Fruit fly (Drosophila melanogaster) whole organism, embryonic: ENCODE results near the gene CG4645.

Experiments used
- Atf-2 ChIP-seq: fragments of 200-800 bp; sonication (Bioruptor generic); optimal IDR thresholded peaks from 2 replicates; lab custom pipeline; 2016; ENCODE audit warnings: missing biosample characterization, missing genetic modification characterization
- Atf6 ChIP-seq: fragments of 200-800 bp; sonication (Bioruptor generic); IDR thresholded peaks from 2 replicates; pipeline ENCODE4 v1.3.6; 2022; ENCODE audit warnings: missing biosample characterization, missing genetic modification characterization
- CG10543 ChIP-seq: fragments of 200-800 bp; sonication (Bioruptor generic); optimal IDR thresholded peaks from 3 replicates; lab custom pipeline; 2017; ENCODE audit warnings: missing biosample characterization, mild to moderate bottlenecking, missing genetic modification characterization, moderate library complexity
- CG12391 ChIP-seq: fragments of 200-800 bp; sonication (Bioruptor generic); optimal IDR thresholded peaks from 3 replicates; lab custom pipeline; 2018; ENCODE audit warnings: missing biosample characterization, mild to moderate bottlenecking, missing genetic modification characterization, moderate library complexity
- CG18262 ChIP-seq: fragments of 200-800 bp; optimal IDR thresholded peaks from 3 replicates; lab custom pipeline; 2019; ENCODE audit warnings: missing biosample characterization, mild to moderate bottlenecking, missing genetic modification characterization, moderate library complexity
- CG30431 ChIP-seq: fragments of 200-800 bp; sonication (Bioruptor generic); optimal IDR thresholded peaks from 2 replicates; lab custom pipeline; 2017; ENCODE audit warnings: missing biosample characterization, missing genetic modification characterization
- CG34224 ChIP-seq: fragments of 200-800 bp; sonication (Bioruptor generic); IDR thresholded peaks from 3 replicates; pipeline ENCODE4 v1.3.6; 2022; ENCODE audit warnings: missing biosample characterization, missing genetic modification characterization; ENCODE audit not compliant: partially characterized antibody
- CG34376 ChIP-seq: fragments of 200-800 bp; sonication (Bioruptor generic); optimal IDR thresholded peaks from 2 replicates; lab custom pipeline; 2018; ENCODE audit warnings: missing biosample characterization, mild to moderate bottlenecking, missing genetic modification characterization
- CG5180 ChIP-seq: fragments of 200-800 bp; sonication (Bioruptor generic); optimal IDR thresholded peaks from 3 replicates; lab custom pipeline; 2017; ENCODE audit warnings: missing biosample characterization, missing genetic modification characterization, mild to moderate bottlenecking, moderate library complexity, missing genetic modification reagents
- CG6683 ChIP-seq: fragments of 200-800 bp; sonication (Bioruptor generic); optimal IDR thresholded peaks from 2 replicates; lab custom pipeline; 2017; ENCODE audit warnings: missing biosample characterization, mild to moderate bottlenecking, missing genetic modification characterization, missing genetic modification reagents
- CG6689 ChIP-seq: fragments of 200-800 bp; sonication (Bioruptor generic); IDR thresholded peaks from 2 replicates; pipeline ENCODE4 v1.3.6; 2022; ENCODE audit warnings: missing biosample characterization, missing genetic modification characterization
- CG7372 ChIP-seq: fragments of 200-800 bp; sonication (Bioruptor generic); IDR thresholded peaks from 2 replicates; pipeline ENCODE4 v1.3.6; 2022; ENCODE audit warnings: missing biosample characterization, missing genetic modification characterization
- CG7963 ChIP-seq: fragments of 200-800 bp; sonication (Bioruptor generic); IDR thresholded peaks from 3 replicates; pipeline ENCODE4 v1.3.6; 2022; ENCODE audit warnings: missing biosample characterization, missing genetic modification characterization; ENCODE audit not compliant: partially characterized antibody
- Eip74EF ChIP-seq, 2 experiments: fragments of 200-800 bp in 1 of 2; fragments of >200 bp in 1 of 2; sonication (Bioruptor generic) in 1 of 2; optimal IDR thresholded peaks; 2 replicates each; lab custom pipeline; 2017 to 2019; ENCODE audit warnings: missing biosample characterization in 2 of 2, missing genetic modification characterization in 2 of 2, mild to moderate bottlenecking in 1 of 2, moderate library complexity in 1 of 2
- H2.0 ChIP-seq: fragments of 200-800 bp; sonication (Bioruptor generic); IDR thresholded peaks from 2 replicates; pipeline ENCODE4 v1.3.6; 2022; ENCODE audit warnings: missing biosample characterization, missing genetic modification characterization
- Hand ChIP-seq: fragments of 200-800 bp; sonication (Bioruptor generic); optimal IDR thresholded peaks from 2 replicates; lab custom pipeline; 2017; ENCODE audit warnings: mild to moderate bottlenecking, missing biosample characterization, missing genetic modification reagents, missing genetic modification characterization
- HmgZ ChIP-seq: fragments of 200-800 bp; sonication (Bioruptor generic); optimal IDR thresholded peaks from 2 replicates; lab custom pipeline; 2018; ENCODE audit warnings: missing biosample characterization, mild to moderate bottlenecking, missing genetic modification characterization
- Hr3 ChIP-seq: fragments of 200-800 bp; sonication (Bioruptor generic); optimal IDR thresholded peaks from 3 replicates; lab custom pipeline; 2016; ENCODE audit warnings: missing biosample characterization, missing genetic modification characterization
- Myb ChIP-seq: fragments of 200-800 bp; sonication (Bioruptor generic); optimal IDR thresholded peaks from 2 replicates; lab custom pipeline; 2016; ENCODE audit warnings: missing biosample characterization, missing genetic modification characterization
- NC2β ChIP-seq: fragments of 200-800 bp; sonication (Bioruptor generic); optimal IDR thresholded peaks from 2 replicates; lab custom pipeline; 2016; ENCODE audit warnings: missing biosample characterization, missing genetic modification characterization
- Sox102F ChIP-seq: fragments of 200-800 bp; sonication (Bioruptor generic); optimal IDR thresholded peaks from 2 replicates; lab custom pipeline; 2018; ENCODE audit warnings: missing biosample characterization, mild to moderate bottlenecking, missing genetic modification characterization, moderate library complexity
- amos ChIP-seq: fragments of 200-800 bp; sonication (Bioruptor generic); IDR thresholded peaks from 2 replicates; pipeline ENCODE4 v1.3.6; 2022; ENCODE audit warnings: missing biosample characterization, missing genetic modification characterization; ENCODE audit not compliant: partially characterized antibody
- ara ChIP-seq: fragments of 200-800 bp; sonication (Bioruptor generic); IDR thresholded peaks from 2 replicates; pipeline ENCODE4 v1.3.6; 2022; ENCODE audit warnings: missing biosample characterization, missing genetic modification characterization
- cg ChIP-seq: fragments of 200-800 bp; sonication (Bioruptor generic); optimal IDR thresholded peaks from 3 replicates; lab custom pipeline; 2019; ENCODE audit warnings: missing biosample characterization, mild to moderate bottlenecking, missing genetic modification characterization, moderate library complexity
- corto ChIP-seq: fragments of 200-800 bp; sonication (Bioruptor generic); optimal IDR thresholded peaks from 2 replicates; lab custom pipeline; 2016; ENCODE audit warnings: missing biosample characterization, mild to moderate bottlenecking, missing genetic modification characterization, moderate library complexity
- croc ChIP-seq: fragments of 200-800 bp; sonication (Bioruptor generic); conservative IDR thresholded peaks from 3 replicates; pipeline ENCODE4 v1.3.6; 2022; ENCODE audit warnings: missing biosample characterization, missing genetic modification characterization
- dan ChIP-seq: fragments of 200-800 bp; sonication (Bioruptor generic); IDR thresholded peaks from 2 replicates; pipeline ENCODE4 v1.3.6; 2022; ENCODE audit warnings: missing biosample characterization, missing genetic modification characterization
- dati ChIP-seq: fragments of 200-800 bp; sonication (Bioruptor generic); IDR thresholded peaks from 2 replicates; pipeline ENCODE4 v1.3.6; 2022; ENCODE audit warnings: missing biosample characterization, missing genetic modification characterization
- dpn ChIP-seq, 2 experiments: fragments of 200-800 bp; sonication (Bioruptor generic); optimal IDR thresholded peaks; 3 replicates each; lab custom pipeline; 2016; ENCODE audit warnings: missing biosample characterization in 2 of 2, missing genetic modification characterization in 2 of 2
- fru ChIP-seq: fragments of >200 bp; optimal IDR thresholded peaks from 2 replicates; lab custom pipeline; 2017
- gro ChIP-seq: fragments of 200-800 bp; sonication (Bioruptor generic); optimal IDR thresholded peaks from 2 replicates; lab custom pipeline; 2016; ENCODE audit warnings: missing biosample characterization, missing genetic modification characterization
- gsb ChIP-seq: fragments of 200-800 bp; sonication (Bioruptor generic); IDR thresholded peaks from 2 replicates; pipeline ENCODE4 v1.3.6; 2022; ENCODE audit warnings: missing biosample characterization, missing genetic modification characterization
- h ChIP-seq: fragments of >200 bp; optimal IDR thresholded peaks from 2 replicates; lab custom pipeline; 2017
- jumu ChIP-seq: fragments of 200-800 bp; sonication (Bioruptor generic); optimal IDR thresholded peaks from 3 replicates; lab custom pipeline; 2016; ENCODE audit warnings: missing biosample characterization, missing genetic modification characterization
- kah ChIP-seq: fragments of 200-800 bp; sonication (Bioruptor generic); optimal IDR thresholded peaks from 2 replicates; lab custom pipeline; 2018; ENCODE audit warnings: missing biosample characterization, mild to moderate bottlenecking, missing genetic modification characterization
- mam ChIP-seq: fragments of 200-800 bp; sonication (Bioruptor generic); optimal IDR thresholded peaks from 3 replicates; lab custom pipeline; 2016; ENCODE audit warnings: missing biosample characterization, missing genetic modification characterization
- nerfin-2 ChIP-seq: fragments of 200-800 bp; sonication (Bioruptor generic); IDR thresholded peaks from 2 replicates; pipeline ENCODE4 v1.3.6; 2022; ENCODE audit warnings: missing biosample characterization, missing genetic modification characterization; ENCODE audit not compliant: partially characterized antibody
- p53 ChIP-seq: fragments of 200-800 bp; sonication (Bioruptor generic); optimal IDR thresholded peaks from 2 replicates; lab custom pipeline; 2016; ENCODE audit warnings: missing biosample characterization, missing genetic modification characterization
- pum ChIP-seq: fragments of 200-800 bp; sonication (Bioruptor generic); optimal IDR thresholded peaks from 2 replicates; lab custom pipeline; 2016; ENCODE audit warnings: missing biosample characterization, missing genetic modification characterization
- run ChIP-seq: fragments of 200-800 bp; sonication (Bioruptor generic); optimal IDR thresholded peaks from 3 replicates; lab custom pipeline; 2018; ENCODE audit warnings: missing biosample characterization, mild to moderate bottlenecking, missing genetic modification characterization
- sd ChIP-seq: fragments of 200-800 bp; sonication (Bioruptor generic); optimal IDR thresholded peaks from 3 replicates; lab custom pipeline; 2018; ENCODE audit warnings: missing biosample characterization, mild to moderate bottlenecking, missing genetic modification characterization, moderate library complexity
- sens ChIP-seq: fragments of 200-800 bp; sonication (Bioruptor generic); peaks from one replicate; lab custom pipeline; 2016; ENCODE audit warnings: missing biosample characterization, missing genetic modification characterization
- sens-2 ChIP-seq: fragments of 200-800 bp; sonication (Bioruptor generic); IDR thresholded peaks from 2 replicates; pipeline ENCODE4 v1.3.6; 2022; ENCODE audit warnings: missing biosample characterization, missing genetic modification characterization
- slou ChIP-seq: fragments of 200-800 bp; sonication (Bioruptor generic); optimal IDR thresholded peaks from 3 replicates; lab custom pipeline; 2016; ENCODE audit warnings: missing biosample characterization, missing genetic modification characterization
- sr ChIP-seq: fragments of 200-800 bp; sonication (Bioruptor generic); IDR thresholded peaks from 3 replicates; pipeline ENCODE4 v1.3.6; 2022; ENCODE audit warnings: missing biosample characterization, missing genetic modification characterization
- tna ChIP-seq: fragments of 200-800 bp; sonication (Bioruptor generic); IDR thresholded peaks from 2 replicates; pipeline ENCODE4 v1.3.6; 2022; ENCODE audit warnings: missing biosample characterization, missing genetic modification characterization; ENCODE audit not compliant: partially characterized antibody
- tup ChIP-seq: fragments of 200-800 bp; sonication (Bioruptor generic); optimal IDR thresholded peaks from 2 replicates; lab custom pipeline; 2016; ENCODE audit warnings: missing biosample characterization, mild to moderate bottlenecking, missing genetic modification characterization, moderate library complexity
- usp ChIP-seq: fragments of >200 bp; optimal IDR thresholded peaks from 2 replicates; lab custom pipeline; 2017; ENCODE audit warnings: missing biosample characterization, missing genetic modification characterization
- wor ChIP-seq: fragments of 200-800 bp; sonication (Bioruptor generic); IDR thresholded peaks from 2 replicates; pipeline ENCODE4 v1.3.6; 2022; ENCODE audit warnings: missing biosample characterization, missing genetic modification characterization
- zfh2 ChIP-seq: fragments of 200-800 bp; sonication (Bioruptor generic); optimal IDR thresholded peaks from 2 replicates; lab custom pipeline; 2016; ENCODE audit warnings: missing biosample characterization, missing genetic modification characterization

CG4645 gene

DNA sequence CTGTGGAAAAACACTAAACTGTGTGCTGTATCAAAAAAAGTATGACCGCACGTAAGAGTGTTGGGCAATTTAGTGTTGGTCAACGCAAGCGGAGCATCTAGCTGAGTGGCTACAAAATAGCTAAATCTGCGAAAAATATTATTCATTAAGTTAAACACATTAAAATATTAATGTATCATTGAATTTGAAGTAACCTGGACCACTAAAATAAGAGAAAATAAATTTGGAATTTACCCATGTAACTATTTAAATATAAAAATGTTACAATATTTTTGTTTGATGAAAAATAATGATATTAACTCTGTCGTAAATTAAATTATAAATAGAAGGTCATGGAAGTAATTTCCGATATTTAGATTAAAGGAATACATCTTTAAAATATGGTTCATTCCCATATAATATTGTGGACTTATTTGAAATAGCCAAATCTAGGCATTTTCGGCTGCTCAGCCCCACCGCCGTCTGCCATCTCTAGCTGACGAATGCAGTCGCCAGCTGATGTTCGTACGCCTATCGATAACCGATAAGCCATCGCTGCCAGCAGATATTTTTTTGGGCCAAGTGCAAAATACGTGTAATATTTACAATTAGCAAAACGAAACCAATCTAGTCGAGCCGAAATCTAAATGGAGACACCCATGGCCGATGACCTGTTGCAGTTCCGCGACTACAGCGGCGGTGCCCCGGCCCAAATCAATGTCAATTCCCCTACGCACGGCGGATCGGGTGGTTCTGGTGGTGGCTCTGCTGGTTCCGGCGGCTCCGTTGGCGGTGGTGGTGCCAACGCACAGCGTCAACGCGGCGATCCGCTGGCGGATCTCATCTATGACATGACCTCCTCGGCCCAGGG lies at the start of gene CG4645, which contains the start of gene Brms1 (continued):
- TF ChIP-seq dan (GFP tag; lab: Robert Waterston, UW) (no peak), sens (peak; percentile 88), usp (GFP tag; lab: Kevin White, UChicago) (no peak), sd (tag; lab: Kevin White, UChicago) (no peak), Atf6 (GFP tag; lab: Robert Waterston, UW) (no peak), CG10543 (GFP tag; lab: Kevin White, UChicago) (peak; percentile 70), HmgZ (tag; lab: Kevin White, UChicago) (peak; percentile 41), h (lab: Kevin White, UChicago) (no peak), CG12391 (peak; percentile 69), tup (GFP tag; lab: Kevin White, UChicago) (no peak), Hr3 (GFP tag; lab: Kevin White, UChicago) (peak; percentile 58), croc (GFP tag; lab: Robert Waterston, UW) (0 out of 3 replicates have a peak, but pooled peaks have one; percentile 20), CG18262 (tag; lab: Kevin White, UChicago) (peak; percentile 59), Hand (GFP tag; lab: Kevin White, UChicago) (no peak), sens-2 (GFP tag; lab: Robert Waterston, UW) (no peak), ara (GFP tag; lab: Robert Waterston, UW) (no peak), Myb (GFP tag; lab: Kevin White, UChicago) (peak; percentile 10), cg (GFP tag; lab: Kevin White, UChicago) (no peak), H2.0 (no peak), tna (GFP tag; lab: Robert Waterston, UW) (no peak), CG5180 (GFP tag; lab: Kevin White, UChicago) (no peak), pum (no peak), dpn (GFP tag; optimal IDR thresholded peaks at IDR 0.05; lab: Kevin White, UChicago) (peak; percentile 1 to 55), CG7963 (0 out of 3 replicates have a peak, but pooled peaks have one; percentile 15), CG7372 (GFP tag; lab: Robert Waterston, UW) (no peak), corto (GFP tag; lab: Kevin White, UChicago) (no peak), nerfin-2 (GFP tag; lab: Robert Waterston, UW) (0 out of 2 replicates have a peak, but pooled peaks have one; percentile 27), Eip74EF (GFP tag; optimal IDR thresholded peaks at IDR 0.05; lab: Kevin White, UChicago) (no peak), gro (no peak), Atf-2 (GFP tag; lab: Kevin White, UChicago) (no peak), NC2β (GFP tag; lab: Kevin White, UChicago) (no peak), wor (GFP tag; lab: Robert Waterston, UW) (no peak), zfh2 (GFP tag; lab: Kevin White, UChicago) (peak; percentile 57), CG34376 (GFP tag; lab: Kevin White, UChicago) (peak; percentile 14), amos (GFP tag; lab: Robert Waterston, UW) (0 out of 2 replicates have a peak, but pooled peaks have one; percentile 30), p53 (GFP tag; lab: Kevin White, UChicago) (no peak), mam (GFP tag; lab: Kevin White, UChicago) (peak; percentile 28), kah (GFP tag; lab: Kevin White, UChicago) (no peak), slou (GFP tag; lab: Kevin White, UChicago) (peak; percentile 43), jumu (GFP tag; lab: Kevin White, UChicago) (no peak), CG6689 (peak; percentile 46), dati (no peak), Sox102F (peak; percentile 31), run (tag; lab: Kevin White, UChicago) (no peak), CG30431 (GFP tag; lab: Kevin White, UChicago) (no peak), CG34224 (GFP tag; lab: Robert Waterston, UW) (peak; percentile 44; the same call in 2 of the 3 replicates), gsb (GFP tag; lab: Robert Waterston, UW) (no peak), sr (GFP tag; lab: Robert Waterston, UW) (no peak), CG6683 (no peak), fru (no peak)
